Fruit fly (Drosophila melanogaster): ENCODE data around the gene CG15283.

dm6 chr2L:14464974-14465373, 14.3 kb upstream of the CG15283 start:
- TF ChIP-seq net (GFP tag; optimal IDR thresholded peaks at IDR 0.05) (no peak), CG31627 (GFP tag; optimal IDR thresholded peaks at IDR 0.05) (peak; percentile 28), CG1621 (tag; optimal IDR thresholded peaks at IDR 0.05) (no peak), dac (GFP tag; optimal IDR thresholded peaks at IDR 0.05) (no peak), eg (GFP tag; IDR thresholded peaks at IDR 0.05) (no peak), CG11294 (GFP tag; IDR thresholded peaks at IDR 0.05) (no peak), vri (GFP tag; optimal IDR thresholded peaks at IDR 0.05) (no peak), Ets21C (GFP tag; optimal IDR thresholded peaks at IDR 0.05) (no peak), CG3032 (tag; optimal IDR thresholded peaks at IDR 0.05) (no peak), CG10631 (GFP tag; optimal IDR thresholded peaks at IDR 0.05) (peak; percentile 30)

Data from whole organism, prepupa.